Worm (Caenorhabditis elegans) whole organism, late embryonic: ENCODE data around the gene F09E5.16.

Experiments
- C38D4.7 ChIP-seq: fragments of 200-800 bp; sonication (Bioruptor generic); optimal IDR thresholded peaks from 2 replicates; lab custom pipeline; 2018; ENCODE audit warnings: mild to moderate bottlenecking, missing genetic modification characterization, moderate library complexity, missing compliant biosample characterization
- F13H6.1 ChIP-seq: sonication (generic microtip); optimal IDR thresholded peaks from 2 replicates; lab custom pipeline; 2016; ENCODE audit warnings: missing genetic modification characterization, missing compliant biosample characterization
- K02D7.2 ChIP-seq: sonication (generic microtip); optimal IDR thresholded peaks from 2 replicates; lab custom pipeline; 2017; ENCODE audit warnings: mild to moderate bottlenecking, missing genetic modification characterization, missing compliant biosample characterization
- K09A11.1 ChIP-seq: sonication (generic microtip); optimal IDR thresholded peaks from 2 replicates; lab custom pipeline; 2017; ENCODE audit warnings: antibody characterized with exemption, mild to moderate bottlenecking, missing genetic modification characterization, missing compliant biosample characterization; ENCODE audit not compliant: insufficient read depth
- T23F11.4 ChIP-seq: fragments of 200-800 bp; sonication (Bioruptor generic); optimal IDR thresholded peaks from 2 replicates; lab custom pipeline; 2018; ENCODE audit warnings: mild to moderate bottlenecking, missing genetic modification characterization, missing compliant biosample characterization
- Y22D7AL.16 ChIP-seq: sonication (generic microtip); optimal IDR thresholded peaks from 2 replicates; lab custom pipeline; 2016; ENCODE audit warnings: missing genetic modification characterization, missing compliant biosample characterization
- ahr-1 ChIP-seq: sonication (generic microtip); optimal IDR thresholded peaks from 2 replicates; lab custom pipeline; 2016; ENCODE audit warnings: missing genetic modification characterization, missing compliant biosample characterization
- ama-1 ChIP-seq: fragments of 150-350 bp; optimal IDR thresholded peaks from 2 replicates; lab custom pipeline; 2014
- ceh-19 ChIP-seq: fragments of 200-800 bp; sonication (Bioruptor generic); optimal IDR thresholded peaks from 2 replicates; lab custom pipeline; 2018; ENCODE audit warnings: mild to moderate bottlenecking, missing genetic modification characterization, missing compliant biosample characterization
- ceh-24 ChIP-seq: sonication (generic microtip); optimal IDR thresholded peaks from 2 replicates; lab custom pipeline; 2016; ENCODE audit warnings: mild to moderate bottlenecking, missing genetic modification characterization, missing compliant biosample characterization
- ceh-30 ChIP-seq: fragments of 150-350 bp; optimal IDR thresholded peaks from 2 replicates; lab custom pipeline; 2014; ENCODE audit warnings: missing biosample characterization, missing genetic modification characterization
- ceh-34 ChIP-seq: sonication (generic microtip); optimal IDR thresholded peaks from 2 replicates; lab custom pipeline; 2016; ENCODE audit warnings: mild to moderate bottlenecking, missing genetic modification characterization, missing compliant biosample characterization
- ceh-45 ChIP-seq: fragments of 200-800 bp; sonication (Bioruptor generic); IDR thresholded peaks from 2 replicates; pipeline ENCODE4 v1.3.6; 2022; ENCODE audit warnings: missing genetic modification reagents, missing genetic modification characterization, missing compliant biosample characterization
- ceh-6 ChIP-seq: fragments of 200-800 bp; sonication (Bioruptor generic); optimal IDR thresholded peaks from 2 replicates; lab custom pipeline; 2018; ENCODE audit warnings: mild to moderate bottlenecking, missing genetic modification characterization, missing compliant biosample characterization
- ceh-9 ChIP-seq: sonication (generic microtip); optimal IDR thresholded peaks from 2 replicates; lab custom pipeline; 2016; ENCODE audit warnings: mild to moderate bottlenecking, missing genetic modification characterization, inconsistent platforms, missing compliant biosample characterization
- che-1 ChIP-seq: sonication (generic microtip); optimal IDR thresholded peaks from 2 replicates; lab custom pipeline; 2016; ENCODE audit warnings: mild to moderate bottlenecking, missing genetic modification characterization, missing compliant biosample characterization
- dmd-4 ChIP-seq: sonication (generic microtip); optimal IDR thresholded peaks from 2 replicates; lab custom pipeline; 2016; ENCODE audit warnings: borderline replicate concordance, missing genetic modification characterization, missing compliant biosample characterization
- dve-1 ChIP-seq: sonication (generic microtip); optimal IDR thresholded peaks from 2 replicates; lab custom pipeline; 2017; ENCODE audit warnings: antibody characterized with exemption, mild to moderate bottlenecking, missing genetic modification characterization, missing compliant biosample characterization
- elt-2 ChIP-seq: sonication (generic microtip); optimal IDR thresholded peaks from 2 replicates; lab custom pipeline; 2016; ENCODE audit warnings: missing genetic modification reagents, missing genetic modification characterization, missing compliant biosample characterization
- eyg-1 ChIP-seq: sonication (generic microtip); optimal IDR thresholded peaks from 2 replicates; lab custom pipeline; 2016; ENCODE audit warnings: missing genotype, missing genetic modification characterization, missing compliant biosample characterization
- fax-1 ChIP-seq: sonication (generic microtip); optimal IDR thresholded peaks from 2 replicates; lab custom pipeline; 2016; ENCODE audit warnings: missing genotype, missing genetic modification characterization, missing compliant biosample characterization
- fkh-10 ChIP-seq: fragments of 150-350 bp; optimal IDR thresholded peaks from 2 replicates; lab custom pipeline; 2014; ENCODE audit warnings: missing biosample characterization, missing genetic modification reagents, missing genetic modification characterization
- fkh-6 ChIP-seq: sonication (generic microtip); optimal IDR thresholded peaks from 2 replicates; lab custom pipeline; 2016; ENCODE audit warnings: missing genetic modification characterization, missing compliant biosample characterization
- hlh-15 ChIP-seq: sonication (generic microtip); optimal IDR thresholded peaks from 2 replicates; lab custom pipeline; 2016; ENCODE audit warnings: missing genetic modification characterization, missing compliant biosample characterization
- hlh-30 ChIP-seq: sonication (generic microtip); optimal IDR thresholded peaks from 2 replicates; lab custom pipeline; 2017; ENCODE audit warnings: antibody characterized with exemption, missing genetic modification characterization, missing compliant biosample characterization; ENCODE audit not compliant: insufficient read depth
- hlh-6 ChIP-seq: sonication (generic microtip); optimal IDR thresholded peaks from 2 replicates; lab custom pipeline; 2016; ENCODE audit warnings: missing genotype, missing genetic modification characterization, missing compliant biosample characterization
- lim-6 ChIP-seq: sonication (generic microtip); optimal IDR thresholded peaks from 2 replicates; lab custom pipeline; 2016; ENCODE audit warnings: missing genetic modification characterization, missing compliant biosample characterization
- mec-3 ChIP-seq: sonication (generic microtip); optimal IDR thresholded peaks from 2 replicates; lab custom pipeline; 2016; ENCODE audit warnings: borderline replicate concordance, missing genetic modification characterization, missing compliant biosample characterization
- nfya-1 ChIP-seq: sonication (generic microtip); optimal IDR thresholded peaks from 2 replicates; lab custom pipeline; 2017; ENCODE audit warnings: missing genetic modification characterization, mild to moderate bottlenecking, missing compliant biosample characterization, antibody characterized with exemption, moderate library complexity
- nhr-11 ChIP-seq: fragments of 150-350 bp; optimal IDR thresholded peaks from 2 replicates; lab custom pipeline; 2014; ENCODE audit warnings: missing biosample characterization, missing genetic modification characterization
- nhr-232 ChIP-seq: sonication (generic microtip); optimal IDR thresholded peaks from 2 replicates; lab custom pipeline; 2016; ENCODE audit warnings: missing genetic modification characterization, missing compliant biosample characterization
- odd-2 ChIP-seq: sonication (generic microtip); optimal IDR thresholded peaks from 2 replicates; lab custom pipeline; 2017; ENCODE audit warnings: antibody characterized with exemption, mild to moderate bottlenecking, missing genetic modification characterization, missing compliant biosample characterization
- pat-9 ChIP-seq: fragments of 200-800 bp; sonication (Bioruptor generic); optimal IDR thresholded peaks from 2 replicates; lab custom pipeline; 2018; ENCODE audit warnings: mild to moderate bottlenecking, missing genetic modification characterization, moderate library complexity, missing compliant biosample characterization
- pax-1 ChIP-seq: fragments of 150-350 bp; optimal IDR thresholded peaks from 2 replicates; lab custom pipeline; 2014; ENCODE audit warnings: missing biosample characterization, missing genetic modification characterization
- pha-2 ChIP-seq: sonication (generic microtip); optimal IDR thresholded peaks from 2 replicates; lab custom pipeline; 2017; ENCODE audit warnings: mild to moderate bottlenecking, missing genetic modification characterization, missing compliant biosample characterization
- pqm-1 ChIP-seq: sonication (generic microtip); optimal IDR thresholded peaks from 2 replicates; lab custom pipeline; 2016; ENCODE audit warnings: missing genetic modification characterization, missing compliant biosample characterization
- pros-1 ChIP-seq: fragments of 150-350 bp; optimal IDR thresholded peaks from 2 replicates; lab custom pipeline; 2014; ENCODE audit warnings: missing biosample characterization, missing genetic modification reagents, missing genetic modification characterization
- ref-2 ChIP-seq: sonication (generic microtip); optimal IDR thresholded peaks from 2 replicates; lab custom pipeline; 2016; ENCODE audit warnings: missing genetic modification characterization, missing compliant biosample characterization
- sdc-2 ChIP-seq: sonication (generic microtip); optimal IDR thresholded peaks from 2 replicates; lab custom pipeline; 2016; ENCODE audit warnings: missing genotype, missing genetic modification characterization, missing compliant biosample characterization
- sox-2 ChIP-seq: fragments of 200-800 bp; sonication (Bioruptor generic); IDR thresholded peaks from 2 replicates; pipeline ENCODE4 v1.3.6; 2022; ENCODE audit warnings: missing genetic modification reagents, missing genetic modification characterization, missing compliant biosample characterization
- sox-4 ChIP-seq: sonication (generic microtip); optimal IDR thresholded peaks from 2 replicates; lab custom pipeline; 2017; ENCODE audit warnings: mild to moderate bottlenecking, missing genetic modification characterization, inconsistent platforms, missing compliant biosample characterization
- syd-9 ChIP-seq: sonication (generic microtip); optimal IDR thresholded peaks from 2 replicates; lab custom pipeline; 2016; ENCODE audit warnings: mild to moderate bottlenecking, missing genetic modification characterization, moderate library complexity, missing compliant biosample characterization
- tbx-7 ChIP-seq: sonication (generic microtip); optimal IDR thresholded peaks from 2 replicates; lab custom pipeline; 2016; ENCODE audit warnings: missing genotype, missing genetic modification characterization, missing compliant biosample characterization
- ttx-3 ChIP-seq: sonication (generic microtip); optimal IDR thresholded peaks from 2 replicates; lab custom pipeline; 2016; ENCODE audit warnings: missing genetic modification reagents, missing genetic modification characterization, missing compliant biosample characterization
- ztf-16 ChIP-seq: sonication (generic microtip); optimal IDR thresholded peaks from 2 replicates; lab custom pipeline; 2017; ENCODE audit warnings: missing genetic modification characterization, missing compliant biosample characterization

F09E5.16 gene

ce11 chrII:5395594-5395993 lies 30.0 kb upstream of the F09E5.16 start, which contains the start of gene pink-1:
Gene pink-1 (minus strand): TSS chrII:5395694.
- TF ChIP-seq nfya-1 (no peak), lim-6 (no peak), odd-2 (no peak), nhr-232 (no peak), hlh-30 (tag; lab: Kevin White, UChicago) (no peak), Y22D7AL.16 (tag; lab: Kevin White, UChicago) (no peak), ceh-9 (no peak), ref-2 (tag; lab: Kevin White, UChicago) (no peak), fax-1 (tag; lab: Kevin White, UChicago) (no peak), che-1 (tag; lab: Kevin White, UChicago) (no peak), K02D7.2 (tag; lab: Kevin White, UChicago) (no peak)

DNA sequence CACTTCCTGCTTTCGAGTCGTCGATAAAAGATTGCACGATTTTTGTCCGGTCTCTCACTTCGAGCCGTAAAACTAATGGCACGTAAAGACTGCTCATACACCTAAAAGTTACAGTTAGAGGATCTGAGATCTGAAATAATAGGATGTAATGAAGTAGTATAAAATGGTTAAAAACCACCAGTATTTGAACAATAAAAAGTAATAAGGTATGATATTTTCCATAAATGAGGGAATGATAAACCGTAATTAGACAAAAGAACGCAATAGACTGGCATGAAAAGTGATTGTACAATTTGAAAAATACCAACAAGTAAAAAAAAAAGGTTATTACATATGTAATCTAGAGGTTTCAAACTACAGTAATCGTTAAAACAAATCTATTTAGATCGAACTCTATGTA lies 27.5 kb upstream of the F09E5.16 start, which contains the start of gene brap-2:
brap-2 (minus strand) TSS at position 101 of the 400 bp plus-strand sequence.
- TF ChIP-seq nfya-1 (no peak), ceh-19 (no peak), nhr-11 (tag; lab: Kevin White, UChicago) (no peak), Y22D7AL.16 (tag; lab: Kevin White, UChicago) (no peak), lim-6 (no peak), ceh-45 (GFP tag; lab: Robert Waterston, UW) (no peak), sdc-2 (no peak), dmd-4 (no peak), tbx-7 (tag; lab: Kevin White, UChicago) (no peak), ahr-1 (tag; lab: Kevin White, UChicago) (no peak), K02D7.2 (tag; lab: Kevin White, UChicago) (no peak), fkh-6 (tag; lab: Kevin White, UChicago) (no peak), hlh-15 (tag; lab: Kevin White, UChicago) (no peak), fkh-10 (GFP tag; lab: Kevin White, UChicago) (no peak)

ce11 chrII:5391447-5391846 lies 25.9 kb upstream of the F09E5.16 start:
- no peak for TF ChIP-seq C38D4.7 (GFP tag; lab: Kevin White, UChicago)
- peak; percentile 2 for TF ChIP-seq elt-2 (tag; lab: Kevin White, UChicago)

- no peak for TF ChIP-seq K09A11.1
- TF ChIP-seq pha-2 (tag; lab: Kevin White, UChicago), result no peak
- no peak for TF ChIP-seq ceh-24 (tag; lab: Kevin White, UChicago)
- no peak for TF ChIP-seq che-1 (tag; lab: Kevin White, UChicago)
- peak; percentile 44 for TF ChIP-seq fkh-6 (tag; lab: Kevin White, UChicago)
- no peak for TF ChIP-seq ama-1 (lab: Kevin White, UChicago)
- no peak for TF ChIP-seq sox-4
- TF ChIP-seq hlh-6 (tag; lab: Kevin White, UChicago), result no peak
- no peak for TF ChIP-seq hlh-15 (tag; lab: Kevin White, UChicago)
- TF ChIP-seq ceh-30, result no peak
- no peak for TF ChIP-seq dmd-4
- no peak for TF ChIP-seq pqm-1 (tag; lab: Kevin White, UChicago)
- TF ChIP-seq ztf-16 (tag; lab: Kevin White, UChicago), result no peak
- TF ChIP-seq sdc-2, result peak; percentile 11
- TF ChIP-seq dve-1 (tag; lab: Kevin White, UChicago), result peak; percentile 40
- no peak for TF ChIP-seq pax-1 (tag; lab: Kevin White, UChicago)
- TF ChIP-seq T23F11.4 (GFP tag; lab: Kevin White, UChicago), result no peak
- TF ChIP-seq syd-9 (tag; lab: Kevin White, UChicago), result no peak
- TF ChIP-seq ceh-34 (tag; lab: Kevin White, UChicago), result peak; percentile 56
- TF ChIP-seq ceh-45 (GFP tag; lab: Robert Waterston, UW), result no peak
- TF ChIP-seq mec-3 (tag; lab: Kevin White, UChicago), result no peak
- peak; percentile 53 for TF ChIP-seq ceh-19
- TF ChIP-seq sox-2 (GFP tag; lab: Robert Waterston, UW), result no peak
- TF ChIP-seq ref-2 (tag; lab: Kevin White, UChicago), result peak; percentile 55
- TF ChIP-seq pat-9 (tag; lab: Kevin White, UChicago), result peak; percentile 42
- TF ChIP-seq nfya-1, result peak; percentile 70
- TF ChIP-seq ttx-3 (tag; lab: Kevin White, UChicago), result peak; percentile 19
- TF ChIP-seq hlh-30 (tag; lab: Kevin White, UChicago), result no peak
- no peak for TF ChIP-seq nhr-232
- TF ChIP-seq F13H6.1, result no peak
- no peak for TF ChIP-seq tbx-7 (tag; lab: Kevin White, UChicago)
- TF ChIP-seq eyg-1 (tag; lab: Kevin White, UChicago), result no peak
- no peak for TF ChIP-seq pros-1 (tag; lab: Kevin White, UChicago)
- no peak for TF ChIP-seq ceh-6 (GFP tag; lab: Kevin White, UChicago)
Observed at ce11 chrII:5389831-5390323, 24.3 kb upstream of the F09E5.16 start, which contains the start of gene ndx-6. Gene ndx-6 (minus strand): TSS chrII:5389881.
